Worm (Caenorhabditis elegans): ENCODE data around the gene srx-86.
A peak's percentile ranks its signal among the peaks of the same experiment; 100 is the strongest.

DNA sequence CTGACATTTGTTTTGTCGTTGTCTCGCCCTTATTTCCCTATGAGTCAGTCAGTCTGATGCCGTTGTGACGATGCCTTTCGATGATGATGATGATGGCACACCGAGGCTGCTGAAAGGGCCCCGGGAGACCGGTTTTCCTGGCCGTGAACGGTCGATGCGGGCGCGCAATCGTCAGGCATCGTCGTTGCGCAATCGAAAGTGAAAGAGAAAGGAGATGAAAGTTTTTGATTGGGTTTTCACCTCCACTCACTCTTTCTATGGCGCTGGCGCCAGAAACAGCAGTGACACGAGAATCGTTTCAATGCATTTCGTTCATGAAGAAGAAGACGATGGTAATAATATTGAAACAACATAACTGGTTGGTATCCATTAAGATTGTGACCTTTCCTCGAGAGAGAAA is 29.8 kb upstream of the srx-86 start:
- no peak for TF ChIP-seq die-1 (tag; optimal IDR thresholded peaks at IDR 0.05)
- TF ChIP-seq him-1 (tag; optimal IDR thresholded peaks at IDR 0.05): no peak
- TF ChIP-seq ceh-58 (GFP tag; IDR thresholded peaks at IDR 0.05): 0 out of 2 replicates have a peak, but pooled peaks have one; percentile 33
- no peak for TF ChIP-seq ztf-3 (GFP tag; optimal IDR thresholded peaks at IDR 0.05)
- TF ChIP-seq hmg-20 (GFP tag; IDR thresholded peaks at IDR 0.05): no peak
- TF ChIP-seq ccch-3 (GFP tag; optimal IDR thresholded peaks at IDR 0.05): no peak
- TF ChIP-seq lsy-27 (tag; optimal IDR thresholded peaks at IDR 0.05; ENCODE audit: borderline replicate concordance, insufficient read depth): no peak
- no peak for TF ChIP-seq nhr-179 (tag; optimal IDR thresholded peaks at IDR 0.05)
- TF ChIP-seq aptf-3 (GFP tag; IDR thresholded peaks at IDR 0.05): no peak
- no peak for TF ChIP-seq snpc-3.4 (tag; optimal IDR thresholded peaks at IDR 0.05)
